Fruit fly (Drosophila melanogaster) whole organism, prepupa: Measurements from ENCODE around the gene CG7912.

ENCODE experiments used
- CG11902 ChIP-seq: fragments of 200-800 bp; sonication (Bioruptor generic); optimal IDR thresholded peaks from 3 replicates; lab custom pipeline; 2016; ENCODE audit warnings: missing biosample characterization, missing genetic modification characterization
- Eip75B ChIP-seq: fragments of 200-800 bp; sonication (Bioruptor generic); optimal IDR thresholded peaks from 3 replicates; lab custom pipeline; 2016; ENCODE audit warnings: missing biosample characterization, missing genetic modification characterization
- Eip78C ChIP-seq: fragments of 200-800 bp; sonication (Bioruptor generic); peaks from one replicate; lab custom pipeline; 2016; ENCODE audit warnings: missing biosample characterization, missing genetic modification characterization
- Gug ChIP-seq: fragments of 200-800 bp; sonication (Bioruptor generic); IDR thresholded peaks from 2 replicates; pipeline ENCODE4 v1.3.6; 2022; ENCODE audit warnings: missing biosample characterization, missing genetic modification characterization
- fkh ChIP-seq: fragments of 200-800 bp; sonication (Bioruptor generic); optimal IDR thresholded peaks from 3 replicates; lab custom pipeline; 2017; ENCODE audit warnings: missing biosample characterization, mild to moderate bottlenecking, missing genetic modification characterization, moderate library complexity

dm6 chr3R:30021559-30022451 lies 12.8 kb upstream of the CG7912 start, which contains the start of gene Mgat2:
- TF ChIP-seq Eip75B (GFP tag; lab: Kevin White, UChicago) (no peak), fkh (GFP tag; lab: Kevin White, UChicago) (no peak), Eip78C (GFP tag; lab: Kevin White, UChicago) (peak; percentile 80), CG11902 (GFP tag; lab: Kevin White, UChicago) (no peak), Gug (GFP tag; lab: Robert Waterston, UW) (no peak)
